Fruit fly (Drosophila melanogaster) whole organism, prepupa: Measurements from ENCODE around the gene MTF-1.
A peak's percentile ranks its signal among the peaks of the same experiment; 100 is the strongest.

Experiments
- Blimp-1 ChIP-seq: fragments of 200-800 bp; sonication (Bioruptor generic); optimal IDR thresholded peaks from 3 replicates; lab custom pipeline; 2017; ENCODE audit warnings: missing biosample characterization, missing genetic modification characterization, mild to moderate bottlenecking, moderate library complexity, missing genetic modification reagents
- CG11762 ChIP-seq: fragments of 200-800 bp; sonication (Bioruptor generic); optimal IDR thresholded peaks from 3 replicates; lab custom pipeline; 2016; ENCODE audit warnings: missing biosample characterization, missing genetic modification characterization; ENCODE audit not compliant: insufficient read depth
- CG11902 ChIP-seq: fragments of 200-800 bp; sonication (Bioruptor generic); optimal IDR thresholded peaks from 3 replicates; lab custom pipeline; 2016; ENCODE audit warnings: missing biosample characterization, missing genetic modification characterization
- CG15336 ChIP-seq: fragments of 200-800 bp; sonication (Bioruptor generic); IDR thresholded peaks from 2 replicates; pipeline ENCODE4 v1.3.6; 2022; ENCODE audit warnings: missing biosample characterization, missing genetic modification characterization
- CG1621 ChIP-seq: fragments of 200-800 bp; sonication (Bioruptor generic); optimal IDR thresholded peaks from 3 replicates; lab custom pipeline; 2018; ENCODE audit warnings: missing biosample characterization, mild to moderate bottlenecking, missing genetic modification characterization
- CG3032 ChIP-seq: fragments of 200-800 bp; optimal IDR thresholded peaks from 2 replicates; lab custom pipeline; 2019; ENCODE audit warnings: missing biosample characterization, mild to moderate bottlenecking, missing genetic modification characterization, moderate library complexity
- CG31627 ChIP-seq: fragments of 200-800 bp; sonication (Bioruptor generic); optimal IDR thresholded peaks from 3 replicates; lab custom pipeline; 2016; ENCODE audit warnings: missing biosample characterization, missing genetic modification characterization
- CG32006 ChIP-seq: fragments of 200-800 bp; sonication (Bioruptor generic); optimal IDR thresholded peaks from 3 replicates; lab custom pipeline; 2017; ENCODE audit warnings: missing biosample characterization, mild to moderate bottlenecking, missing genetic modification characterization
- CG34406 ChIP-seq: fragments of 200-800 bp; sonication (Bioruptor generic); optimal IDR thresholded peaks from 3 replicates; lab custom pipeline; 2016; ENCODE audit warnings: missing biosample characterization, missing genetic modification characterization
- CG3919 ChIP-seq: fragments of 200-800 bp; sonication (Bioruptor generic); optimal IDR thresholded peaks from 3 replicates; lab custom pipeline; 2016; ENCODE audit warnings: missing biosample characterization, missing genetic modification characterization
- CG4318 ChIP-seq: fragments of 200-800 bp; sonication (Bioruptor generic); optimal IDR thresholded peaks from 3 replicates; lab custom pipeline; 2017; ENCODE audit warnings: missing biosample characterization, mild to moderate bottlenecking, missing genetic modification characterization
- CG6163 ChIP-seq: fragments of 200-800 bp; sonication (Bioruptor generic); IDR thresholded peaks from 3 replicates; pipeline ENCODE4 v1.3.6; 2022; ENCODE audit warnings: missing biosample characterization, missing genetic modification characterization
- CG6276 ChIP-seq: fragments of 200-800 bp; sonication (Bioruptor generic); optimal IDR thresholded peaks from 2 replicates; lab custom pipeline; 2017; ENCODE audit warnings: missing biosample characterization, mild to moderate bottlenecking, missing genetic modification characterization
- CG6792 ChIP-seq: fragments of 200-800 bp; sonication (Bioruptor generic); optimal IDR thresholded peaks from 3 replicates; lab custom pipeline; 2016; ENCODE audit warnings: missing biosample characterization, missing genetic modification characterization
- CG6808 ChIP-seq: fragments of 200-800 bp; sonication (Bioruptor generic); optimal IDR thresholded peaks from 3 replicates; lab custom pipeline; 2017; ENCODE audit warnings: missing biosample characterization, missing genetic modification characterization, mild to moderate bottlenecking, moderate library complexity, missing genetic modification reagents
- CG6854 ChIP-seq: fragments of 200-800 bp; sonication (Bioruptor generic); optimal IDR thresholded peaks from 2 replicates; lab custom pipeline; 2017; ENCODE audit warnings: missing biosample characterization, mild to moderate bottlenecking, missing genetic modification characterization
- CG7368 ChIP-seq: fragments of 200-800 bp; sonication (Bioruptor generic); optimal IDR thresholded peaks from 3 replicates; lab custom pipeline; 2016; ENCODE audit warnings: missing biosample characterization, missing genetic modification characterization
- CG8319 ChIP-seq: fragments of 200-800 bp; sonication (Bioruptor generic); optimal IDR thresholded peaks from 3 replicates; lab custom pipeline; 2016; ENCODE audit warnings: missing biosample characterization, missing genetic modification characterization
- CG9139 ChIP-seq: fragments of 200-800 bp; sonication (Bioruptor generic); optimal IDR thresholded peaks from 3 replicates; lab custom pipeline; 2017; ENCODE audit warnings: missing biosample characterization, mild to moderate bottlenecking, missing genetic modification characterization
- Eip75B ChIP-seq: fragments of 200-800 bp; sonication (Bioruptor generic); optimal IDR thresholded peaks from 3 replicates; lab custom pipeline; 2016; ENCODE audit warnings: missing biosample characterization, missing genetic modification characterization
- Eip78C ChIP-seq: fragments of 200-800 bp; sonication (Bioruptor generic); peaks from one replicate; lab custom pipeline; 2016; ENCODE audit warnings: missing biosample characterization, missing genetic modification characterization
- Eip93F ChIP-seq: fragments of 200-800 bp; sonication (Bioruptor generic); optimal IDR thresholded peaks from 2 replicates; lab custom pipeline; 2016; ENCODE audit warnings: missing biosample characterization, mild to moderate bottlenecking, missing genetic modification characterization
- Ets21C ChIP-seq: fragments of 200-800 bp; sonication (Bioruptor generic); optimal IDR thresholded peaks from 3 replicates; lab custom pipeline; 2016; ENCODE audit warnings: missing biosample characterization, missing genetic modification characterization
- Ets96B ChIP-seq: fragments of 200-800 bp; optimal IDR thresholded peaks from 2 replicates; lab custom pipeline; 2019; ENCODE audit warnings: missing biosample characterization, mild to moderate bottlenecking, missing genetic modification characterization, moderate library complexity
- Gug ChIP-seq: fragments of 200-800 bp; sonication (Bioruptor generic); IDR thresholded peaks from 2 replicates; pipeline ENCODE4 v1.3.6; 2022; ENCODE audit warnings: missing biosample characterization, missing genetic modification characterization
- Hr38 ChIP-seq: sonication (Bioruptor generic); optimal IDR thresholded peaks from 2 replicates; lab custom pipeline; 2016; ENCODE audit warnings: missing biosample characterization, missing genetic modification characterization
- Lpt ChIP-seq: fragments of 200-800 bp; sonication (Bioruptor generic); optimal IDR thresholded peaks from 3 replicates; lab custom pipeline; 2016; ENCODE audit warnings: missing biosample characterization, missing genetic modification characterization
- OdsH ChIP-seq: fragments of 200-800 bp; sonication (Bioruptor generic); optimal IDR thresholded peaks from 3 replicates; lab custom pipeline; 2016; ENCODE audit warnings: missing biosample characterization, missing genetic modification characterization
- Smox ChIP-seq: fragments of 200-800 bp; sonication (Bioruptor generic); optimal IDR thresholded peaks from 3 replicates; lab custom pipeline; 2016; ENCODE audit warnings: missing biosample characterization, missing genetic modification characterization
- Sox14 ChIP-seq: fragments of 200-800 bp; sonication (Bioruptor generic); optimal IDR thresholded peaks from 3 replicates; lab custom pipeline; 2016; ENCODE audit warnings: missing biosample characterization, missing genetic modification characterization
- Sox15 ChIP-seq: fragments of 200-800 bp; sonication (Bioruptor generic); optimal IDR thresholded peaks from 3 replicates; lab custom pipeline; 2016; ENCODE audit warnings: missing biosample characterization, missing genetic modification characterization
- achi ChIP-seq: fragments of 200-800 bp; sonication (Bioruptor generic); optimal IDR thresholded peaks from 3 replicates; lab custom pipeline; 2016; ENCODE audit warnings: missing biosample characterization, missing genetic modification characterization
- dac ChIP-seq: fragments of 200-800 bp; sonication (Bioruptor generic); optimal IDR thresholded peaks from 2 replicates; lab custom pipeline; 2017; ENCODE audit warnings: missing biosample characterization, mild to moderate bottlenecking, missing genetic modification characterization
- dsx ChIP-seq: fragments of 200-800 bp; optimal IDR thresholded peaks from 3 replicates; lab custom pipeline; 2019; ENCODE audit warnings: missing biosample characterization, mild to moderate bottlenecking, missing genetic modification characterization, moderate library complexity; ENCODE audit not compliant: poor library complexity, severe bottlenecking
- eg ChIP-seq: fragments of 200-800 bp; sonication (Bioruptor generic); IDR thresholded peaks from 3 replicates; pipeline ENCODE4 v1.3.6; 2022; ENCODE audit warnings: missing biosample characterization, missing genetic modification characterization
- fd59A ChIP-seq: fragments of 200-800 bp; sonication (Bioruptor generic); optimal IDR thresholded peaks from 2 replicates; lab custom pipeline; 2017; ENCODE audit warnings: missing biosample characterization, mild to moderate bottlenecking, missing genetic modification characterization, missing genetic modification reagents
- fd85E ChIP-seq: fragments of 200-800 bp; sonication (Bioruptor generic); optimal IDR thresholded peaks from 3 replicates; lab custom pipeline; 2016; ENCODE audit warnings: missing biosample characterization, missing genetic modification characterization
- fkh ChIP-seq: fragments of 200-800 bp; sonication (Bioruptor generic); optimal IDR thresholded peaks from 3 replicates; lab custom pipeline; 2017; ENCODE audit warnings: missing biosample characterization, mild to moderate bottlenecking, missing genetic modification characterization, moderate library complexity
- lz ChIP-seq: fragments of 200-800 bp; sonication (Bioruptor generic); optimal IDR thresholded peaks from 3 replicates; lab custom pipeline; 2016; ENCODE audit warnings: missing biosample characterization, missing genetic modification characterization
- net ChIP-seq: fragments of 200-800 bp; sonication (Bioruptor generic); optimal IDR thresholded peaks from 3 replicates; lab custom pipeline; 2016; ENCODE audit warnings: missing biosample characterization, missing genetic modification characterization
- pdm3 ChIP-seq: fragments of 200-800 bp; sonication (Bioruptor generic); optimal IDR thresholded peaks from 3 replicates; lab custom pipeline; 2016; ENCODE audit warnings: missing biosample characterization, missing genetic modification characterization
- spab ChIP-seq: fragments of 200-800 bp; sonication (Bioruptor generic); optimal IDR thresholded peaks from 2 replicates; lab custom pipeline; 2017; ENCODE audit warnings: missing biosample characterization, mild to moderate bottlenecking, missing genetic modification characterization, missing genetic modification reagents
- svp ChIP-seq: fragments of 200-800 bp; sonication (Bioruptor generic); peaks from one replicate; lab custom pipeline; 2016; ENCODE audit warnings: missing biosample characterization, missing genetic modification characterization
- vri ChIP-seq: fragments of 200-800 bp; sonication (Bioruptor generic); optimal IDR thresholded peaks from 3 replicates; lab custom pipeline; 2016; ENCODE audit warnings: missing biosample characterization, mild to moderate bottlenecking, missing genetic modification characterization

Gene MTF-1

DNA sequence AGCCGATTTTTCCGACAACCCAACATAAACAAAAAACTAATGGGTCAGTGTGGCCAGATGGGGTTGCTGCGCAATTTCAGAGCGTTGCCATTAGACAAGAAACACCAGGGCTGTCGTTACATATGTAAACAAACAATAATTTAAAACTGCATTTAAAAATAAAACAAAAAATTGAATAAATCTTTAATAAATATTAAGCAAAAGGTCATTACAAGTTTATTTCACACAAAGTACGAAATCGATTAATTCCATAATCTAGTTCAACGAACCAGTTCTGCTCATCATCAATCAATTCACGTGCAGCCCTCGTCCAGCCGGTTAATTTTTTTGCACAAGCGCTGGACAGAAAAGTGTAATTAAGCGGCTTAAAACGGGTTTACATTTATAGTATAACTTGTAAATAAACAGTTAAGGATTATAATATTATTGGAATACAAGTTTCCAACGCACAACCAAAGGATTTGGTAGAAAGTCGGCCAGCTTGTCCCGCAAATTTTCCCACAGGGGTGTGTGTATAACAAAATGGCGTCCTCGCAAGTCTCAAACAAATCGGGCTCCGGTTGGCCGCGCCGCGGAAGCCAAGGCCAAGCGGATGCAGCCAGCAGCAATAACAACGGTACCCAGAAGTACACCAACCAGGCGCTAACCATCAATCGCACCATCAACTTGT is 19.2 kb upstream of the MTF-1 start, which contains the start of the genes CG4022 and Cpsf5 (continued):
- TF ChIP-seq Eip75B (GFP tag; lab: Kevin White, UChicago): peak; percentile 78
- peak; percentile 54 for TF ChIP-seq net (GFP tag; lab: Kevin White, UChicago)
- peak; percentile 45 for TF ChIP-seq CG11762 (GFP tag; lab: Kevin White, UChicago)
- peak; percentile 71 for TF ChIP-seq CG34406
- no peak for TF ChIP-seq CG6854 (GFP tag; lab: Kevin White, UChicago)
- peak; percentile 49 for TF ChIP-seq Lpt (GFP tag; lab: Kevin White, UChicago)
- no peak for TF ChIP-seq CG9139 (GFP tag; lab: Kevin White, UChicago)
- peak; percentile 36 for TF ChIP-seq CG6808
- TF ChIP-seq Ets96B: peak; percentile 61
- TF ChIP-seq CG3032: peak; percentile 75
- peak; percentile 77 for TF ChIP-seq achi (GFP tag; lab: Kevin White, UChicago)
- TF ChIP-seq spab (GFP tag; lab: Kevin White, UChicago): no peak
- TF ChIP-seq CG11902 (GFP tag; lab: Kevin White, UChicago): peak; percentile 4
- TF ChIP-seq CG32006: peak; percentile 82
- peak; percentile 71 for TF ChIP-seq Smox
- TF ChIP-seq CG15336 (GFP tag; lab: Robert Waterston, UW): peak; percentile 79
- TF ChIP-seq CG8319: no peak
- TF ChIP-seq pdm3 (GFP tag; lab: Kevin White, UChicago): peak; percentile 84
- TF ChIP-seq CG4318 (GFP tag; lab: Kevin White, UChicago): no peak
- TF ChIP-seq Eip93F (GFP tag; lab: Kevin White, UChicago): peak; percentile 69
- TF ChIP-seq fd85E (GFP tag; lab: Kevin White, UChicago): no peak
- peak; percentile 46 for TF ChIP-seq Sox15 (GFP tag; lab: Kevin White, UChicago)
- TF ChIP-seq CG6792 (GFP tag; lab: Kevin White, UChicago): peak; percentile 64

DNA sequence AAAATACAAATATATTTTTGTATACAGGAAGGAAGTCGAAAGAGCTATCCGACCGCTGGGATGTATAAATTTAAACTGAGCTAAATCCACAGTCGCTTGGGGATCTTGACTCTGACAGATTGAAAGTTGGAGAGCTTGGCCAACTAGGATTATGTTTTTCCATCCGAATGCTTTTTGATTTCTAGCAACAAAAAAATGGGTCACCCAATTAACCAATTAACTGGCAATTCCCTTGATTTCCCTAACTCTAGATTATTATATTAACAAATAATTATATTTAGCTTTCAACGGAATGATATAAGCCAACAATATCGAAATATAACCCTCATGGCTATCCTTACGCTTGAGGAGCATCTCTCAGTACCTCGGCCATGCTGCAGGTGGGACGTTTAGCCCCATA is 12.8 kb upstream of the MTF-1 start, which contains the start of gene CG3982:
CG3982 (minus strand) TSS at position 101 of the 400 bp plus-strand sequence.
- no peak for TF ChIP-seq CG6276 (GFP tag; lab: Kevin White, UChicago)
- TF ChIP-seq Ets96B: no peak
- no peak for TF ChIP-seq CG9139 (GFP tag; lab: Kevin White, UChicago)
- no peak for TF ChIP-seq CG34406
- TF ChIP-seq Eip75B (GFP tag; lab: Kevin White, UChicago): no peak
- TF ChIP-seq dac (GFP tag; lab: Kevin White, UChicago): no peak
- TF ChIP-seq OdsH: no peak
- TF ChIP-seq Sox15 (GFP tag; lab: Kevin White, UChicago): no peak
- no peak for TF ChIP-seq CG31627 (GFP tag; lab: Kevin White, UChicago)

DNA sequence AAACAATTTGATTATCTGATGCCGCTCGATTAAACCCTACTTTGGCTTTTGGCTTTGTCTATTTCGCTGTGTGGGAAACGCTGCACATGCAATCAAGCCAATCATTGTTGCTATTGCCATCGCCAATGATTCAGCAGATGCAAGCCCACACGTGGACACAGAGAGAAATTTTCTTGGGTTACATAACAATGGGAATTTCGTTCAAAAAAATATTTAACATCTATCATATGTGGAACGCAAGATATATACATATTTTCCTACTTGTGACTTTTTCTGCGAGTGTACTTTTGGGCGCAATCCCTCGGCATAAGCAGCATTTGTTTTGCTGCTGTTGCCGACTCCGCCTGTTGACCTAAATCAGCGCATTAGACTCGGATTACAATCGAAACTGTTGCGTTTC is 10.8 kb upstream of the MTF-1 start:
- TF ChIP-seq Hr38 (no peak), Eip78C (GFP tag; lab: Kevin White, UChicago) (peak; percentile 87), CG3919 (GFP tag; lab: Kevin White, UChicago) (peak; percentile 78), CG6854 (GFP tag; lab: Kevin White, UChicago) (no peak), CG31627 (GFP tag; lab: Kevin White, UChicago) (peak; percentile 70), lz (no peak), pdm3 (GFP tag; lab: Kevin White, UChicago) (peak; percentile 63), eg (GFP tag; lab: Robert Waterston, UW) (peak; percentile 91), CG32006 (peak; percentile 63), CG6808 (no peak), svp (peak; percentile 67), CG7368 (peak; percentile 59), Eip93F (GFP tag; lab: Kevin White, UChicago) (no peak), CG1621 (tag; lab: Kevin White, UChicago) (no peak), dac (GFP tag; lab: Kevin White, UChicago) (no peak), Lpt (GFP tag; lab: Kevin White, UChicago) (peak; percentile 61), CG6163 (GFP tag; lab: Robert Waterston, UW) (peak; percentile 85), vri (no peak), achi (GFP tag; lab: Kevin White, UChicago) (peak; percentile 39), CG9139 (GFP tag; lab: Kevin White, UChicago) (no peak), fkh (GFP tag; lab: Kevin White, UChicago) (no peak), CG6276 (GFP tag; lab: Kevin White, UChicago) (peak; percentile 67), CG3032 (peak; percentile 15), Gug (GFP tag; lab: Robert Waterston, UW) (peak; percentile 74), fd85E (GFP tag; lab: Kevin White, UChicago) (no peak), Blimp-1 (GFP tag; lab: Kevin White, UChicago) (no peak), fd59A (GFP tag; lab: Kevin White, UChicago) (peak; percentile 22), Sox14 (GFP tag; lab: Kevin White, UChicago) (peak; percentile 47), CG15336 (GFP tag; lab: Robert Waterston, UW) (peak; percentile 85), CG4318 (GFP tag; lab: Kevin White, UChicago) (peak; percentile 45), dsx (GFP tag; lab: Kevin White, UChicago) (no peak), Ets96B (peak; percentile 43), CG8319 (peak; percentile 30), Ets21C (GFP tag; lab: Kevin White, UChicago) (no peak)
